Fruit fly (Drosophila melanogaster) Kc167 (cell line): Measurements from ENCODE around the gene Fum2.

ENCODE experiments used
- Myc ChIP-seq: fragments of >200 bp; optimal IDR thresholded peaks from 2 replicates; lab custom pipeline; 2017; ENCODE audit warnings: missing external identifiers
- insv ChIP-seq: fragments of >200 bp; optimal IDR thresholded peaks from 3 replicates; lab custom pipeline; 2018; ENCODE audit warnings: missing external identifiers
- psq ChIP-seq: fragments of >200 bp; optimal IDR thresholded peaks from 2 replicates; lab custom pipeline; 2017; ENCODE audit warnings: missing external identifiers

DNA sequence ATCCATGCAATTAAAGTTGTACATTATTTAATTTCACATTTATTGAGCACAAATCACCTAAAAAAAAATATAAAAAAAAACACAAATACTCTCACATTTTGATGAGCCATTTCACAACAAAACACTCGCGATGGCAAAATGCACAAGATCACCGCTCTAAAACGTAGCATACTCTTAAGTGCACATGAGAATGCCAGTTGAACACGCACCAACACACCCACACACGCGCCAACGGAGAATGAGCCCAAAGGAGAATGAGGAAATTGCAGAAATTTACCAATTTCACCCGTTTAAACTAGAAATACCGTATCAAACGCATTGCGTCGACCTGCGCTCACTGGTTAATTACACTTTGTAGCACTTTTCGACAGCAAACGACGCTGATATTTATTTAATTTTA, 21.6 kb upstream of the Fum2 start:
- TF ChIP-seq Myc (lab: Kevin White, UChicago), result no peak
- TF ChIP-seq psq (lab: Kevin White, UChicago), result no peak
- TF ChIP-seq insv (lab: Kevin White, UChicago), result no peak
